Worm (Caenorhabditis elegans) whole organism, L4 larva: ENCODE measurements around the gene phlp-2.

Source experiments
- R02D3.7 ChIP-seq: fragments of 150-350 bp; sonication (generic microtip); optimal IDR thresholded peaks from 3 replicates; lab custom pipeline; 2014; ENCODE audit warnings: missing biosample characterization, missing genetic modification characterization
- dpl-1 ChIP-seq: fragments of 150-350 bp; optimal IDR thresholded peaks from 2 replicates; lab custom pipeline; 2014; ENCODE audit warnings: missing biosample characterization, missing genetic modification reagents, missing genetic modification characterization
- dve-1 ChIP-seq: sonication (generic microtip); optimal IDR thresholded peaks from 2 replicates; lab custom pipeline; 2017; ENCODE audit warnings: antibody characterized with exemption, mild to moderate bottlenecking, missing genetic modification characterization, missing compliant biosample characterization; ENCODE audit not compliant: insufficient read depth
- madf-9 ChIP-seq: fragments of 200-800 bp; sonication (Bioruptor generic); conservative IDR thresholded peaks from 2 replicates; pipeline ENCODE4 v1.3.6; 2022; ENCODE audit warnings: missing genetic modification reagents, missing genetic modification characterization, missing compliant biosample characterization
- nhr-11 ChIP-seq: fragments of 150-350 bp; optimal IDR thresholded peaks from 2 replicates; lab custom pipeline; 2014; ENCODE audit warnings: missing biosample characterization, missing genetic modification characterization
- skn-1 ChIP-seq: fragments of 150-350 bp; optimal IDR thresholded peaks from 2 replicates; lab custom pipeline; 2014; ENCODE audit warnings: missing biosample characterization, missing genetic modification characterization

DNA sequence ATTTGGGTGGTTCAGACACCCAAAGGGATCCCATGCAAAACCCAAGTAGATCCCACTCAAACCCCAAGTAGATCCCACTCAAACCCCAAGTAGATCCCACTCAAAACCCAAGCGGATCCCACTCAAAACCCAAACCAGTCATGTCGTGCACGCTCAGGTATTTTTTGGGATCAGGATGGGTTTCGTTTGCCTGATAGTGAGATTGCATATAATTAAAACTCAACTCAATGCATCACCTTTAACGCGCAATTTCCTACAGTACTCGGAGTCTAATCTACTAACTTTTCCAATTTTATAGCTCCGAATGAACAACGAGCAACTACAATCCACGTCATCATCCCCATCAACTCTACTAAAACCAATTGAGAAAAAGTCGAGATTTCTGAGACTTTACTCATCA lies at the start of gene phlp-2:
- no peak for TF ChIP-seq skn-1 (tag; lab: Kevin White, UChicago)
- TF ChIP-seq dve-1: no peak
- TF ChIP-seq nhr-11: no peak
- TF ChIP-seq dpl-1 (GFP tag; lab: Kevin White, UChicago): no peak
- no peak for TF ChIP-seq R02D3.7 (tag; lab: Kevin White, UChicago)
- no peak for TF ChIP-seq madf-9 (GFP tag; lab: Robert Waterston, UW)
